Worm (Caenorhabditis elegans) whole organism, late embryonic: ENCODE measurements around the gene irld-48.
A peak's percentile ranks its signal among the peaks of the same experiment; 100 is the strongest.

Source experiments
- T23F11.4 ChIP-seq: fragments of 200-800 bp; sonication (Bioruptor generic); optimal IDR thresholded peaks from 2 replicates; lab custom pipeline; 2018; ENCODE audit warnings: mild to moderate bottlenecking, missing genetic modification characterization, missing compliant biosample characterization
- ceh-19 ChIP-seq: fragments of 200-800 bp; sonication (Bioruptor generic); optimal IDR thresholded peaks from 2 replicates; lab custom pipeline; 2018; ENCODE audit warnings: mild to moderate bottlenecking, missing genetic modification characterization, missing compliant biosample characterization
- ceh-31 ChIP-seq: sonication (generic microtip); optimal IDR thresholded peaks from 2 replicates; lab custom pipeline; 2016; ENCODE audit warnings: missing genetic modification characterization, missing compliant biosample characterization
- ceh-6 ChIP-seq: fragments of 200-800 bp; sonication (Bioruptor generic); optimal IDR thresholded peaks from 2 replicates; lab custom pipeline; 2018; ENCODE audit warnings: mild to moderate bottlenecking, missing genetic modification characterization, missing compliant biosample characterization
- dmd-4 ChIP-seq: sonication (generic microtip); optimal IDR thresholded peaks from 2 replicates; lab custom pipeline; 2016; ENCODE audit warnings: borderline replicate concordance, missing genetic modification characterization, missing compliant biosample characterization
- elt-2 ChIP-seq: sonication (generic microtip); optimal IDR thresholded peaks from 2 replicates; lab custom pipeline; 2016; ENCODE audit warnings: missing genetic modification reagents, missing genetic modification characterization, missing compliant biosample characterization
- ets-4 ChIP-seq: sonication (generic microtip); optimal IDR thresholded peaks from 2 replicates; lab custom pipeline; 2016; ENCODE audit warnings: missing genetic modification characterization, missing compliant biosample characterization
- fkh-10 ChIP-seq: fragments of 150-350 bp; optimal IDR thresholded peaks from 2 replicates; lab custom pipeline; 2014; ENCODE audit warnings: missing biosample characterization, missing genetic modification reagents, missing genetic modification characterization
- fkh-6 ChIP-seq: sonication (generic microtip); optimal IDR thresholded peaks from 2 replicates; lab custom pipeline; 2016; ENCODE audit warnings: missing genetic modification characterization, missing compliant biosample characterization
- gmeb-2 ChIP-seq: sonication (generic microtip); optimal IDR thresholded peaks from 2 replicates; lab custom pipeline; 2016; ENCODE audit warnings: missing genetic modification characterization, inconsistent platforms, missing compliant biosample characterization
- lin-11 ChIP-seq: fragments of 200-800 bp; sonication (Bioruptor generic); optimal IDR thresholded peaks from 2 replicates; lab custom pipeline; 2018; ENCODE audit warnings: mild to moderate bottlenecking, missing genetic modification characterization, missing compliant biosample characterization
- nhr-11 ChIP-seq: fragments of 150-350 bp; optimal IDR thresholded peaks from 2 replicates; lab custom pipeline; 2014; ENCODE audit warnings: missing biosample characterization, missing genetic modification characterization
- pag-3 ChIP-seq: sonication (generic microtip); optimal IDR thresholded peaks from 2 replicates; lab custom pipeline; 2016; ENCODE audit warnings: missing compliant biosample characterization, missing genetic modification characterization, borderline replicate concordance
- pat-9 ChIP-seq: fragments of 200-800 bp; sonication (Bioruptor generic); optimal IDR thresholded peaks from 2 replicates; lab custom pipeline; 2018; ENCODE audit warnings: mild to moderate bottlenecking, missing genetic modification characterization, moderate library complexity, missing compliant biosample characterization

DNA sequence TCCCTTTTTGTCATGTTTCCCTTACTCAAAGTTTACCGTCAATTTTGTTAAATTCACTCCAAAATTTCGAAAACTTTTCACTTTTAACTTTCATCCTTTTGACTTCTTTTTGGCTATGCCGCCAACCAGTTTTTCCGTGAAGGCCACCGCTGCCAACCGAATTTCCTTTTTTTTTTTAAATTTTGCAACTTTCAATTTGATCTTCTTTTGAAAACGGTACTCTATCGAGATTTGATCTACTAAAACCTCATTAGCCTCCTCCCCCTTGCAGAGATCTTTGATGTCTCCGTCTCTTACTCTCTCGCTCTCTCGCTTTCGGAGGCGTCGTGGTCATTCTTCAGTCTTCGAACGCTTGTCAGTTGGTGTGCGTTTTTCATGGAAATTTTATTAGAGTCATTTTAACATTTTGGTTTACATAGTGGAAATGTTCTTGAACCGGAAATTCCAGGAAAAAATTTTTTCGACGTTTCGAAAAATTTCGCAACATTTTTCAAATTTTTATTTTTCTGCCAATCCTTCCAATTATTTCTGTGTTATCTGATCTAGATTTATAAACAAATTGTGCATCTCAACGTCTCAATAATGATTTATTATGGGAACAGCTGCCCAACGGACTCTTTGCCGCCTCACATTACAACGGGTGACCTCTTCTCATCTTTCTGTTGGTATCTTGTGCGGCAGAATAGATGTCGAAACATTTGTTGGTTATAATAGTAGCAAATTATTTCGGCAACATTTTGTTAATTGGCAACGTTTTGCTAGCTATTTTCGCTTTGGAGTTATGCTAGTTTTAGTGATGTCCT is 38.9 kb downstream of the irld-48 start:
- TF ChIP-seq pat-9 (tag; lab: Kevin White, UChicago), result peak; percentile 32
- no peak for TF ChIP-seq ceh-6 (GFP tag; lab: Kevin White, UChicago)
- TF ChIP-seq pag-3 (tag; lab: Kevin White, UChicago), result no peak
- no peak for TF ChIP-seq T23F11.4 (GFP tag; lab: Kevin White, UChicago)
- TF ChIP-seq gmeb-2 (tag; lab: Kevin White, UChicago), result no peak
- TF ChIP-seq dmd-4 (tag; lab: Kevin White, UChicago), result no peak
- TF ChIP-seq nhr-11 (tag; lab: Kevin White, UChicago), result no peak
- TF ChIP-seq lin-11 (tag; lab: Kevin White, UChicago), result no peak
- no peak for TF ChIP-seq ceh-19 (GFP tag; lab: Kevin White, UChicago)
- no peak for TF ChIP-seq fkh-10 (GFP tag; lab: Kevin White, UChicago)
- no peak for TF ChIP-seq ets-4 (tag; lab: Kevin White, UChicago)
- no peak for TF ChIP-seq ceh-31 (tag; lab: Kevin White, UChicago)
- no peak for TF ChIP-seq elt-2 (tag; lab: Kevin White, UChicago)
- TF ChIP-seq fkh-6 (tag; lab: Kevin White, UChicago), result no peak
